Fruit fly (Drosophila melanogaster): ENCODE results near the gene hbt.
A peak's percentile ranks its signal among the peaks of the same experiment; 100 is the strongest.

Gene hbt

dm6 chr2L:13305000-13305399 lies 25.9 kb downstream of the hbt start:
- no peak for TF ChIP-seq Hr96 (GFP tag; optimal IDR thresholded peaks at IDR 0.05)
- no peak for TF ChIP-seq ovo (GFP tag; optimal IDR thresholded peaks at IDR 0.05)
- TF ChIP-seq toe (GFP tag; optimal IDR thresholded peaks at IDR 0.05) = no peak
- TF ChIP-seq pad (GFP tag; optimal IDR thresholded peaks at IDR 0.05) = no peak
- no peak for TF ChIP-seq CG7045 (GFP tag; optimal IDR thresholded peaks at IDR 0.05)
- no peak for TF ChIP-seq kay (GFP tag; ENCODE audit: borderline replicate concordance)
- no peak for TF ChIP-seq Clk (GFP tag; optimal IDR thresholded peaks at IDR 0.05)
- no peak for TF ChIP-seq CG1620 (GFP tag; optimal IDR thresholded peaks at IDR 0.05)
- TF ChIP-seq CG12768 (GFP tag; optimal IDR thresholded peaks at IDR 0.05) = no peak
- no peak for TF ChIP-seq Mnt (GFP tag; optimal IDR thresholded peaks at IDR 0.05)
- TF ChIP-seq Crg-1 (GFP tag; optimal IDR thresholded peaks at IDR 0.05) = no peak
- TF ChIP-seq CG11617 (GFP tag; optimal IDR thresholded peaks at IDR 0.05) = no peak
- no peak for TF ChIP-seq CG5204 (GFP tag; optimal IDR thresholded peaks at IDR 0.05)
- TF ChIP-seq CG7101 (tag; optimal IDR thresholded peaks at IDR 0.05) = no peak
- TF ChIP-seq bab1 (GFP tag; optimal IDR thresholded peaks at IDR 0.05) = no peak
- no peak for TF ChIP-seq cnc (optimal IDR thresholded peaks at IDR 0.05)

DNA sequence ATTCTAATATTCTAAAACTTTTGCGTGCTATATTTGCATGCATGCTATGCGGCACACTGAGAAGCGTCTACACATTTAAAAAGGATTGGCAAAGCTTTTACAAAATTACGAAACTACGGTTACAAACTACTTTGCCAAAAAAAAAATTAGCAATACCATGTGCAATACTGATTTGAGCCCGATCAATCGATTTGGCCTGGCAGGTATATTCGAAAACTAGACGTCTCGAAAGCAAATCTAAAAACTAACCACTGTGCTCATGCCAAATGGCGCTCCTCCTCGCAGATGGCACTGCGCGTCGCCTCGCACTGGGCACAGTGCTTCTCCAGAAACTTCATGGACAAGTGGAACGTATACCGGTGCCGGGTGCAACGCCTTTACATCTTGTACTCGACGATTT lies 26.4 kb downstream of the hbt start, which contains the start of gene CG16825:
TSS of gene CG16825 (plus strand) at position 301 of the 400 bp plus-strand sequence.
- TF ChIP-seq pad (GFP tag; optimal IDR thresholded peaks at IDR 0.05) (no peak), Hr96 (GFP tag; optimal IDR thresholded peaks at IDR 0.05) (no peak), tj (GFP tag; optimal IDR thresholded peaks at IDR 0.05) (no peak), CG12768 (GFP tag; optimal IDR thresholded peaks at IDR 0.05) (no peak), CG7045 (GFP tag; optimal IDR thresholded peaks at IDR 0.05) (no peak), kay (GFP tag; ENCODE audit: borderline replicate concordance) (no peak), CG5204 (GFP tag; optimal IDR thresholded peaks at IDR 0.05) (no peak), CG11617 (GFP tag; optimal IDR thresholded peaks at IDR 0.05) (no peak), bab1 (GFP tag; optimal IDR thresholded peaks at IDR 0.05) (no peak), Crg-1 (GFP tag; optimal IDR thresholded peaks at IDR 0.05) (no peak), ovo (GFP tag; optimal IDR thresholded peaks at IDR 0.05) (no peak), CG1620 (GFP tag; optimal IDR thresholded peaks at IDR 0.05) (no peak), cnc (optimal IDR thresholded peaks at IDR 0.05) (no peak), CG7101 (tag; optimal IDR thresholded peaks at IDR 0.05) (no peak)

dm6 chr2L:13296703-13297230 lies 34.2 kb downstream of the hbt start:
- TF ChIP-seq cic (GFP tag; optimal IDR thresholded peaks at IDR 0.05) (peak; percentile 68), kay (GFP tag; ENCODE audit: borderline replicate concordance) (peak; percentile 94), ovo (GFP tag; optimal IDR thresholded peaks at IDR 0.05) (no peak)

- TF ChIP-seq CG14711 (tag; optimal IDR thresholded peaks at IDR 0.05) (peak; percentile 65), CG12768 (GFP tag; optimal IDR thresholded peaks at IDR 0.05) (peak; percentile 6), ovo (GFP tag; optimal IDR thresholded peaks at IDR 0.05) (no peak), pad (GFP tag; optimal IDR thresholded peaks at IDR 0.05) (peak; percentile 22), bab1 (GFP tag; optimal IDR thresholded peaks at IDR 0.05) (no peak), CG33017 (tag; optimal IDR thresholded peaks at IDR 0.05) (no peak), Hr96 (GFP tag; optimal IDR thresholded peaks at IDR 0.05) (no peak), Crg-1 (GFP tag; optimal IDR thresholded peaks at IDR 0.05) (no peak), Mnt (GFP tag; optimal IDR thresholded peaks at IDR 0.05) (peak; percentile 32), CG5204 (GFP tag; optimal IDR thresholded peaks at IDR 0.05) (no peak), tj (GFP tag; optimal IDR thresholded peaks at IDR 0.05) (peak; percentile 92)
Observed at dm6 chr2L:13295978-13296702, 34.8 kb downstream of the hbt start.

DNA sequence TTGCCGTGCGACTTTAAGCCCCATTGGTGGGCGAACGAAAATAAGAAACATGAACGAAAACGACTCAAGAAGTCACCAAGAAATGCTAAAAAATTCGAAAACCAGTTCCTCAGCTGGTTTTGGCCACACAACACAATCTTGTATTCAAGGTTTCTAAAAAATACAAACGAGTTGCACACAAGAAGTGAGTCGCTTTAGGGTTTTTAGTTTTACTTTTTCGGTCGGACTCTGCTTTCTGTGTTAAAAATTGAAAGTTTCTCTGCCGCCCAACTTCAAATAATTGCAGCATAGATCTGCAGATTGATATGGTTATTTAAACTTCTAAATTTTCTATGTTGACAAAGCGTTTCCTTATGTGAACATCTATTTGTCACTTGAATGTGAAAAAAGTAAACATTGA lies 38.3 kb downstream of the hbt start, which contains the start of gene CG16824:
TSS of gene CG16824 (plus strand) at position 384 of the 400 bp plus-strand sequence.
- TF ChIP-seq Crg-1 (GFP tag; optimal IDR thresholded peaks at IDR 0.05) (no peak), tj (GFP tag; optimal IDR thresholded peaks at IDR 0.05) (no peak), cnc (optimal IDR thresholded peaks at IDR 0.05) (no peak), Clk (GFP tag; optimal IDR thresholded peaks at IDR 0.05) (no peak), cic (GFP tag; optimal IDR thresholded peaks at IDR 0.05) (no peak), CG11617 (GFP tag; optimal IDR thresholded peaks at IDR 0.05) (no peak), CG7101 (tag; optimal IDR thresholded peaks at IDR 0.05) (no peak), CG12768 (GFP tag; optimal IDR thresholded peaks at IDR 0.05) (no peak), toe (GFP tag; optimal IDR thresholded peaks at IDR 0.05) (no peak), ovo (GFP tag; optimal IDR thresholded peaks at IDR 0.05) (no peak), CG1620 (GFP tag; optimal IDR thresholded peaks at IDR 0.05) (no peak), CG5204 (GFP tag; optimal IDR thresholded peaks at IDR 0.05) (no peak), Mnt (GFP tag; optimal IDR thresholded peaks at IDR 0.05) (no peak), CG33017 (tag; optimal IDR thresholded peaks at IDR 0.05) (no peak), kay (GFP tag; ENCODE audit: borderline replicate concordance) (no peak), CG7045 (GFP tag; optimal IDR thresholded peaks at IDR 0.05) (no peak), pad (GFP tag; optimal IDR thresholded peaks at IDR 0.05) (no peak)

DNA sequence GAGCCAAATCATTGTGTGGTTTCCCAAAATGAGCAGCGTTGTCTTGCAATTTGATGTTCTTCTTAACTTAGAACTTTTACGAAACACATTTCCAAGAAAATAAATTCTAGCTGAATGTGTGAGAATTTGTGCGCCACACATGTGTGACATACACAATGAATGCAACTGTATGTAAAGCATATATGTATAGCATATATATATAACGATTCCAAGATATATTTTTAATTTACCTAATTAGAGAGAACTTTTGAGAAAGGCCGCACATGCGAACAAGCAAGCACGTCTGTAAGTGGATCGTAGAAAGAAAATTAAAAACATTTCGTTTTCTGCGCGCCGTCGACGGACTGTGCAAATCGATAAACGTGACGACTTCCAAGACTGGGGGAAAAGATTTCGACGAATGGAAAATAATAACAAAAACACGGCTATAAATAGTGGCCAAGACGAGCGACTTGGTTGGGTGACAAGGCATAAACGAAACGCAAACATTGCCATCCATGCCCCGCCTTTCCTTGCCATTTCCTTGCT lies 38.9 kb downstream of the hbt start:
- TF ChIP-seq CG14711 (tag; optimal IDR thresholded peaks at IDR 0.05) = no peak
- peak in 1 of 2 experiments; percentile 41 for TF ChIP-seq cnc (optimal IDR thresholded peaks at IDR 0.05)
- peak; percentile 48 for TF ChIP-seq kay (GFP tag; ENCODE audit: borderline replicate concordance)
